Fruit fly (Drosophila melanogaster): Measurements from ENCODE around the gene loco.
A peak's percentile ranks its signal among the peaks of the same experiment; 100 is the strongest.

The loco gene

DNA sequence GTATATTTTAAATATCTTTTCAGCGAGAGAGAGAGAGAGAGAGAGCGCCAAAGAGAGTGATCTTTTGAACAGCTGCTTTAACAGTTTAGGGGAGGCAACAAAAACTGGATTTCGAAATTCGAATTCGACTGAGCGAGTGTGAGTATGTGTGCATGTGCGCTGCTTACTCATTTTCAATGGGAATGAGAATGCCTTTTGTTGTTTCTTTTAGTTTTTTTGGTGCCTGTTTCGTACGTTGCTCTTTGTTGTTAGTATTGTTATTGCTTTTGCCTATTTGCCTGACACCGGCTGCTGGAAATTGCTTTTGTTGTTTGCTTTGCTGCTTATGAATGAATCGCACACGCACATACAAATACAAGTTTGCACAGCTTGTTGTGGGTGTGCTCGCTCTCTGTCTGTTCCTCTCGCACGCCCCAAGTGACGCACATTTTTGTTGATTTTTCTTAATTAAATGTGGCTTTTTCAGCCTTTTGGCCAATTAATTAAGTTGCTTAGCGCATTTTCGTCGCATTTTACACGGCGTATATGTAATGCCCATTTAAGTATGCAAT is 12.3 kb downstream of the loco start:
- TF ChIP-seq Hnf4 (GFP tag; optimal IDR thresholded peaks at IDR 0.05): peak; percentile 78
- TF ChIP-seq rgr (GFP tag; optimal IDR thresholded peaks at IDR 0.05): peak; percentile 88
- no peak for TF ChIP-seq sv (GFP tag; optimal IDR thresholded peaks at IDR 0.05)
- peak; percentile 11 for TF ChIP-seq HLH106 (tag; optimal IDR thresholded peaks at IDR 0.05)
- no peak for TF ChIP-seq Mio (GFP tag; optimal IDR thresholded peaks at IDR 0.05)
- peak in 1 of 2 experiments; percentile 36 for TF ChIP-seq dl (GFP tag; optimal IDR thresholded peaks at IDR 0.05; ENCODE audit: insufficient read depth in 1 of 2, partially characterized antibody in 2 of 2)
- TF ChIP-seq Rel (GFP tag; optimal IDR thresholded peaks at IDR 0.05): peak; percentile 26
- TF ChIP-seq Rel (tag; optimal IDR thresholded peaks at IDR 0.05): peak; percentile 58
- no peak for TF ChIP-seq CG32264 (GFP tag; optimal IDR thresholded peaks at IDR 0.05)
- TF ChIP-seq usp (GFP tag; optimal IDR thresholded peaks at IDR 0.05): no peak
- peak in 1 of 2 experiments; percentile 54 for TF ChIP-seq foxo (GFP tag; optimal IDR thresholded peaks at IDR 0.05)
- peak; percentile 71 for TF ChIP-seq psq (GFP tag; optimal IDR thresholded peaks at IDR 0.05)
- peak; percentile 48 for TF ChIP-seq GATAd (GFP tag; optimal IDR thresholded peaks at IDR 0.05)
- no peak for TF ChIP-seq N (GFP tag; optimal IDR thresholded peaks at IDR 0.05)
- TF ChIP-seq Sp1 (GFP tag; optimal IDR thresholded peaks at IDR 0.05): peak; percentile 77
- TF ChIP-seq CrebA (GFP tag; optimal IDR thresholded peaks at IDR 0.05; ENCODE audit: borderline replicate concordance): peak; percentile 83
- peak; percentile 86 for TF ChIP-seq jim (GFP tag; optimal IDR thresholded peaks at IDR 0.05)
- no peak for TF ChIP-seq lola (GFP tag; optimal IDR thresholded peaks at IDR 0.05)
- TF ChIP-seq Abd-B (GFP tag; optimal IDR thresholded peaks at IDR 0.05): no peak
- TF ChIP-seq dsf (GFP tag; optimal IDR thresholded peaks at IDR 0.05; ENCODE audit: borderline replicate concordance): peak; percentile 7
- TF ChIP-seq pan (optimal IDR thresholded peaks at IDR 0.05): no peak
- peak; percentile 81 for TF ChIP-seq h (GFP tag; optimal IDR thresholded peaks at IDR 0.05)
- TF ChIP-seq Vsx2 (GFP tag; optimal IDR thresholded peaks at IDR 0.05; ENCODE audit: partially characterized antibody): no peak
- peak; percentile 24 for TF ChIP-seq woc (GFP tag; optimal IDR thresholded peaks at IDR 0.05)
- peak; percentile 90 for TF ChIP-seq tai (GFP tag; optimal IDR thresholded peaks at IDR 0.05)
- no peak for TF ChIP-seq Hr78 (GFP tag; optimal IDR thresholded peaks at IDR 0.05)
- peak; percentile 53 for TF ChIP-seq fru (GFP tag; optimal IDR thresholded peaks at IDR 0.05)
- TF ChIP-seq sage (GFP tag; optimal IDR thresholded peaks at IDR 0.05): no peak
- TF ChIP-seq br (GFP tag; optimal IDR thresholded peaks at IDR 0.05): peak; percentile 80
- peak; percentile 94 for TF ChIP-seq Jra (GFP tag; optimal IDR thresholded peaks at IDR 0.05)
- peak; percentile 42 for TF ChIP-seq ey (GFP tag; optimal IDR thresholded peaks at IDR 0.05)
- peak; percentile 27 for TF ChIP-seq CG9705 (GFP tag; optimal IDR thresholded peaks at IDR 0.05)
- TF ChIP-seq brk (GFP tag; optimal IDR thresholded peaks at IDR 0.05): peak; percentile 71
- peak; percentile 87 for TF ChIP-seq OdsH (GFP tag; optimal IDR thresholded peaks at IDR 0.05)
- TF ChIP-seq Dif (GFP tag; optimal IDR thresholded peaks at IDR 0.05; ENCODE audit: partially characterized antibody): no peak
- TF ChIP-seq Dfd (GFP tag; optimal IDR thresholded peaks at IDR 0.05): no peak
- TF ChIP-seq Myc (optimal IDR thresholded peaks at IDR 0.05): no peak
- peak; percentile 98 for TF ChIP-seq Hr83 (GFP tag; optimal IDR thresholded peaks at IDR 0.05; ENCODE audit: poor library complexity, severe bottlenecking)
- TF ChIP-seq dmrt93B (GFP tag; optimal IDR thresholded peaks at IDR 0.05): no peak

DNA sequence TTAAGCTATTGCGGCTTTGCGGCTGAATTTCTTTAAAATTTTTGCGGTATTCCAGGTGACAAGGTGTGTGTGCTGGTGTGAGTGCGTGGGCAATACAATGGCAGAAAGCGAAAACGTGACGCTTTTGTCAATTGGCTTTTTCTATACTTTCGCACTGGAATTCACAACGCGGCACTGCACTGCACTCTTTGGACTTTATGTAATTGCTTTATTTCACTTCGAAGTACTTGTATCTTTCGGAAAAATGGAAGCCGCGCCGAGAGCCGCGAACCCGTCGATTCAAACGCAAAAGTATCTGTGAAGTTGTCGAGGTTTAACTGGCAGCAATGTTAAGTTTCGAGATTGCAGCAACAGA is 12.9 kb downstream of the loco start:
- TF ChIP-seq Mio (GFP tag; optimal IDR thresholded peaks at IDR 0.05): no peak
- no peak for TF ChIP-seq Hr83 (GFP tag; optimal IDR thresholded peaks at IDR 0.05; ENCODE audit: poor library complexity, severe bottlenecking)
- no peak for TF ChIP-seq dl (GFP tag; optimal IDR thresholded peaks at IDR 0.05; ENCODE audit: insufficient read depth in 1 of 2, partially characterized antibody in 2 of 2)
- TF ChIP-seq dsf (GFP tag; optimal IDR thresholded peaks at IDR 0.05; ENCODE audit: borderline replicate concordance): no peak
- TF ChIP-seq CrebA (GFP tag; optimal IDR thresholded peaks at IDR 0.05; ENCODE audit: borderline replicate concordance): no peak
- no peak for TF ChIP-seq CG9705 (GFP tag; optimal IDR thresholded peaks at IDR 0.05)
- TF ChIP-seq Vsx2 (GFP tag; optimal IDR thresholded peaks at IDR 0.05; ENCODE audit: partially characterized antibody): no peak
- no peak for TF ChIP-seq brk (GFP tag; optimal IDR thresholded peaks at IDR 0.05)
- TF ChIP-seq Sp1 (GFP tag; optimal IDR thresholded peaks at IDR 0.05): no peak
- TF ChIP-seq ey (GFP tag; optimal IDR thresholded peaks at IDR 0.05): no peak
- TF ChIP-seq CG32264 (GFP tag; optimal IDR thresholded peaks at IDR 0.05): no peak
- no peak for TF ChIP-seq jim (GFP tag; optimal IDR thresholded peaks at IDR 0.05)
- TF ChIP-seq h (GFP tag; optimal IDR thresholded peaks at IDR 0.05): no peak
- TF ChIP-seq sage (GFP tag; optimal IDR thresholded peaks at IDR 0.05): no peak
- no peak for TF ChIP-seq N (GFP tag; optimal IDR thresholded peaks at IDR 0.05)
- TF ChIP-seq pan (optimal IDR thresholded peaks at IDR 0.05): no peak
- TF ChIP-seq Hnf4 (GFP tag; optimal IDR thresholded peaks at IDR 0.05): no peak
- no peak for TF ChIP-seq Dif (GFP tag; optimal IDR thresholded peaks at IDR 0.05; ENCODE audit: partially characterized antibody)
- no peak for TF ChIP-seq woc (GFP tag; optimal IDR thresholded peaks at IDR 0.05)

All from whole organism, wandering third instar larva.